Fruit fly (Drosophila melanogaster) whole organism, embryonic: Measurements from ENCODE around the gene Mo25.

ENCODE experiments used
- Bdp1 ChIP-seq: fragments of 200-800 bp; sonication (Bioruptor generic); optimal IDR thresholded peaks from 3 replicates; lab custom pipeline; 2016; ENCODE audit warnings: missing biosample characterization, missing genetic modification characterization
- Blimp-1 ChIP-seq: fragments of 200-800 bp; sonication (Bioruptor generic); optimal IDR thresholded peaks from 3 replicates; lab custom pipeline; 2018; ENCODE audit warnings: missing biosample characterization, missing genetic modification characterization, mild to moderate bottlenecking, moderate library complexity, missing genetic modification reagents
- C15 ChIP-seq: fragments of 200-800 bp; sonication (Bioruptor generic); IDR thresholded peaks from 3 replicates; pipeline ENCODE4 v1.3.6; 2022; ENCODE audit warnings: missing biosample characterization, missing genetic modification characterization
- CG1024 ChIP-seq: fragments of 200-800 bp; sonication (Bioruptor generic); IDR thresholded peaks from 2 replicates; pipeline ENCODE4 v1.3.6; 2022; ENCODE audit warnings: missing biosample characterization, missing genetic modification characterization
- CG10274 ChIP-seq: fragments of 200-800 bp; sonication (Bioruptor generic); optimal IDR thresholded peaks from 3 replicates; lab custom pipeline; 2017; ENCODE audit warnings: missing biosample characterization, mild to moderate bottlenecking, missing genetic modification characterization
- CG10366 ChIP-seq: fragments of 200-800 bp; sonication (Bioruptor generic); IDR thresholded peaks from 2 replicates; pipeline ENCODE4 v1.3.6; 2022; ENCODE audit warnings: missing biosample characterization, missing genetic modification characterization
- CG14014 ChIP-seq: fragments of 200-800 bp; sonication (Bioruptor generic); IDR thresholded peaks from 2 replicates; pipeline ENCODE4 v1.3.6; 2022; ENCODE audit warnings: missing biosample characterization, missing genetic modification characterization
- CG14860 ChIP-seq: fragments of 200-800 bp; sonication (Bioruptor generic); IDR thresholded peaks from 3 replicates; pipeline ENCODE4 v1.3.6; 2022; ENCODE audit warnings: missing biosample characterization, missing genetic modification characterization; ENCODE audit not compliant: partially characterized antibody
- CG1602 ChIP-seq: fragments of 200-800 bp; sonication (Bioruptor generic); optimal IDR thresholded peaks from 3 replicates; lab custom pipeline; 2016; ENCODE audit warnings: missing biosample characterization, missing genetic modification characterization
- CG17361 ChIP-seq: fragments of 200-800 bp; sonication (Bioruptor generic); IDR thresholded peaks from 3 replicates; pipeline ENCODE4 v1.3.6; 2022; ENCODE audit warnings: missing biosample characterization, missing genetic modification characterization
- CG17802 ChIP-seq: fragments of 200-800 bp; sonication (Bioruptor generic); optimal IDR thresholded peaks from 2 replicates; lab custom pipeline; 2018; ENCODE audit warnings: missing biosample characterization, mild to moderate bottlenecking, missing genetic modification characterization, moderate library complexity
- CG3065 ChIP-seq: fragments of 200-800 bp; sonication (Bioruptor generic); optimal IDR thresholded peaks from 2 replicates; lab custom pipeline; 2016; ENCODE audit warnings: missing biosample characterization, missing genetic modification characterization
- CG34376 ChIP-seq: fragments of 200-800 bp; sonication (Bioruptor generic); optimal IDR thresholded peaks from 2 replicates; lab custom pipeline; 2018; ENCODE audit warnings: missing biosample characterization, mild to moderate bottlenecking, missing genetic modification characterization
- CG4707 ChIP-seq: fragments of 200-800 bp; sonication (Bioruptor generic); optimal IDR thresholded peaks from 2 replicates; lab custom pipeline; 2018; ENCODE audit warnings: missing biosample characterization, mild to moderate bottlenecking, missing genetic modification characterization, moderate library complexity
- CG4854 ChIP-seq: fragments of 200-800 bp; sonication (Bioruptor generic); optimal IDR thresholded peaks from 2 replicates; lab custom pipeline; 2016; ENCODE audit warnings: missing biosample characterization, missing genetic modification characterization, inconsistent platforms
- CG6765 ChIP-seq: fragments of 200-800 bp; sonication (Bioruptor generic); optimal IDR thresholded peaks from 3 replicates; lab custom pipeline; 2017; ENCODE audit warnings: missing biosample characterization, mild to moderate bottlenecking, missing genetic modification characterization
- CG6854 ChIP-seq: fragments of 200-800 bp; sonication (Bioruptor generic); optimal IDR thresholded peaks from 3 replicates; lab custom pipeline; 2017; ENCODE audit warnings: missing biosample characterization, mild to moderate bottlenecking, missing genetic modification characterization
- Camta ChIP-seq: fragments of 200-800 bp; sonication (Bioruptor generic); optimal IDR thresholded peaks from 2 replicates; lab custom pipeline; 2016; ENCODE audit warnings: missing biosample characterization, missing genetic modification characterization
- CkIIα-i1 ChIP-seq: fragments of 200-800 bp; sonication (Bioruptor generic); IDR thresholded peaks from 2 replicates; pipeline ENCODE4 v1.3.6; 2022; ENCODE audit warnings: missing biosample characterization, missing genetic modification characterization
- Dip2 ChIP-seq: fragments of 200-800 bp; sonication (Bioruptor generic); IDR thresholded peaks from 2 replicates; pipeline ENCODE4 v1.3.6; 2022; ENCODE audit warnings: missing biosample characterization, missing genetic modification characterization
- E2f2 ChIP-seq: fragments of 200-800 bp; sonication (Bioruptor generic); IDR thresholded peaks from 2 replicates; pipeline ENCODE4 v1.3.6; 2022; ENCODE audit warnings: missing biosample characterization, missing genetic modification characterization
- Eip74EF ChIP-seq, 2 experiments: fragments of 200-800 bp in 1 of 2; fragments of >200 bp in 1 of 2; sonication (Bioruptor generic) in 1 of 2; optimal IDR thresholded peaks; 2 replicates each; lab custom pipeline; 2017 to 2019; ENCODE audit warnings: missing biosample characterization in 2 of 2, missing genetic modification characterization in 2 of 2, mild to moderate bottlenecking in 1 of 2, moderate library complexity in 1 of 2
- Fer2 ChIP-seq: fragments of 200-800 bp; sonication (Bioruptor generic); optimal IDR thresholded peaks from 2 replicates; lab custom pipeline; 2018; ENCODE audit warnings: missing biosample characterization, mild to moderate bottlenecking, missing genetic modification characterization, moderate library complexity
- Fer3 ChIP-seq: fragments of 200-800 bp; sonication (Bioruptor generic); optimal IDR thresholded peaks from 2 replicates; lab custom pipeline; 2018; ENCODE audit warnings: missing biosample characterization, mild to moderate bottlenecking, missing genetic modification characterization, moderate library complexity
- Lhr ChIP-seq: fragments of 200-800 bp; sonication (Bioruptor generic); optimal IDR thresholded peaks from 3 replicates; lab custom pipeline; 2017; ENCODE audit warnings: mild to moderate bottlenecking, missing biosample characterization, missing genetic modification reagents, missing genetic modification characterization
- MESR4 ChIP-seq: fragments of 200-800 bp; sonication (Bioruptor generic); optimal IDR thresholded peaks from 2 replicates; lab custom pipeline; 2018; ENCODE audit warnings: missing biosample characterization, mild to moderate bottlenecking, missing genetic modification characterization, moderate library complexity
- Mes4 ChIP-seq: fragments of 200-800 bp; sonication (Bioruptor generic); optimal IDR thresholded peaks from 2 replicates; lab custom pipeline; 2016; ENCODE audit warnings: missing biosample characterization, missing genetic modification characterization
- NC2α ChIP-seq: fragments of 200-800 bp; sonication (Bioruptor generic); optimal IDR thresholded peaks from 2 replicates; lab custom pipeline; 2016; ENCODE audit warnings: missing biosample characterization, missing genetic modification characterization
- NFAT ChIP-seq: fragments of 200-800 bp; sonication (Bioruptor generic); IDR thresholded peaks from 2 replicates; pipeline ENCODE4 v1.3.6; 2022; ENCODE audit warnings: missing biosample characterization, missing genetic modification characterization
- Nf-YA ChIP-seq: fragments of 200-800 bp; sonication (Bioruptor generic); IDR thresholded peaks from 2 replicates; pipeline ENCODE4 v1.3.6; 2022; ENCODE audit warnings: missing biosample characterization, missing genetic modification characterization
- Side ChIP-seq: fragments of 200-800 bp; sonication (Bioruptor generic); optimal IDR thresholded peaks from 2 replicates; lab custom pipeline; 2016; ENCODE audit warnings: missing biosample characterization, missing genetic modification characterization
- Sox100B ChIP-seq: fragments of 200-800 bp; sonication (Bioruptor generic); optimal IDR thresholded peaks from 3 replicates; lab custom pipeline; 2018; ENCODE audit warnings: missing biosample characterization, mild to moderate bottlenecking, missing genetic modification characterization
- Sox102F ChIP-seq: fragments of 200-800 bp; sonication (Bioruptor generic); optimal IDR thresholded peaks from 2 replicates; lab custom pipeline; 2018; ENCODE audit warnings: missing biosample characterization, mild to moderate bottlenecking, missing genetic modification characterization, moderate library complexity
- Sry-β ChIP-seq: fragments of 200-800 bp; sonication (Bioruptor generic); optimal IDR thresholded peaks from 2 replicates; lab custom pipeline; 2018; ENCODE audit warnings: missing biosample characterization, mild to moderate bottlenecking, missing genetic modification characterization, moderate library complexity
- TFAM ChIP-seq: fragments of 200-800 bp; sonication (Bioruptor generic); optimal IDR thresholded peaks from 2 replicates; lab custom pipeline; 2017; ENCODE audit warnings: missing biosample characterization, missing genetic modification characterization, inconsistent platforms
- Trl ChIP-seq, 3 experiments: fragments of >200 bp in 2 of 3; fragments of 200-800 bp in 1 of 3; sonication (Bioruptor generic) in 1 of 3; optimal IDR thresholded peaks; 2 replicates in 1 of 3; 3 replicates in 2 of 3; lab custom pipeline; 2016 to 2017; ENCODE audit warnings: missing biosample characterization in 1 of 3, missing genetic modification characterization in 1 of 3
- al ChIP-seq: fragments of 200-800 bp; sonication (Bioruptor generic); IDR thresholded peaks from 2 replicates; pipeline ENCODE4 v1.3.6; 2022; ENCODE audit warnings: missing biosample characterization, missing genetic modification characterization
- aop ChIP-seq: fragments of 200-800 bp; sonication (Bioruptor generic); IDR thresholded peaks from 2 replicates; pipeline ENCODE4 v1.3.6; 2022; ENCODE audit warnings: missing biosample characterization, missing genetic modification characterization
- bigmax ChIP-seq: fragments of 200-800 bp; sonication (Bioruptor generic); optimal IDR thresholded peaks from 2 replicates; lab custom pipeline; 2018; ENCODE audit warnings: missing biosample characterization, mild to moderate bottlenecking, missing genetic modification characterization
- cas ChIP-seq: fragments of 200-800 bp; sonication (Bioruptor generic); IDR thresholded peaks from 2 replicates; pipeline ENCODE4 v1.3.6; 2022; ENCODE audit warnings: missing biosample characterization, missing genetic modification characterization
- fd3F ChIP-seq: fragments of 200-800 bp; sonication (Bioruptor generic); optimal IDR thresholded peaks from 2 replicates; lab custom pipeline; 2018; ENCODE audit warnings: missing biosample characterization, mild to moderate bottlenecking, missing genetic modification characterization, moderate library complexity
- ken ChIP-seq: fragments of 200-800 bp; sonication (Bioruptor generic); IDR thresholded peaks from 3 replicates; pipeline ENCODE4 v1.3.6; 2022; ENCODE audit warnings: missing biosample characterization, missing genetic modification characterization
- kni ChIP-seq: fragments of 200-800 bp; sonication (Bioruptor generic); optimal IDR thresholded peaks from 3 replicates; lab custom pipeline; 2017; ENCODE audit warnings: mild to moderate bottlenecking, missing biosample characterization, missing genetic modification reagents, missing genetic modification characterization
- maf-S ChIP-seq: fragments of 200-800 bp; sonication (Bioruptor generic); optimal IDR thresholded peaks from 2 replicates; lab custom pipeline; 2016; ENCODE audit warnings: missing biosample characterization, missing genetic modification characterization
- mld ChIP-seq: fragments of 200-800 bp; sonication (Bioruptor generic); IDR thresholded peaks from 3 replicates; pipeline ENCODE4 v1.3.6; 2022; ENCODE audit warnings: missing biosample characterization, missing genetic modification characterization; ENCODE audit not compliant: partially characterized antibody
- nerfin-1 ChIP-seq: fragments of 200-800 bp; sonication (Bioruptor generic); optimal IDR thresholded peaks from 3 replicates; lab custom pipeline; 2019; ENCODE audit warnings: missing biosample characterization, mild to moderate bottlenecking, missing genetic modification characterization, moderate library complexity
- pho ChIP-seq: fragments of 200-800 bp; sonication (Bioruptor generic); optimal IDR thresholded peaks from 2 replicates; lab custom pipeline; 2016; ENCODE audit warnings: missing biosample characterization, missing genetic modification characterization
- pum ChIP-seq: fragments of 200-800 bp; sonication (Bioruptor generic); optimal IDR thresholded peaks from 2 replicates; lab custom pipeline; 2016; ENCODE audit warnings: missing biosample characterization, missing genetic modification characterization
- schlank ChIP-seq: fragments of 200-800 bp; sonication (Bioruptor generic); optimal IDR thresholded peaks from 2 replicates; lab custom pipeline; 2018; ENCODE audit warnings: missing biosample characterization, mild to moderate bottlenecking, missing genetic modification characterization
- trem ChIP-seq: fragments of 200-800 bp; optimal IDR thresholded peaks from 3 replicates; lab custom pipeline; 2019; ENCODE audit warnings: missing biosample characterization, mild to moderate bottlenecking, missing genetic modification characterization, moderate library complexity
- wdn ChIP-seq: fragments of 200-800 bp; sonication (Bioruptor generic); IDR thresholded peaks from 2 replicates; pipeline ENCODE4 v1.3.6; 2022; ENCODE audit warnings: missing biosample characterization, missing genetic modification characterization

Mo25 gene

dm6 chr3L:16567495-16567894 lies 47.8 kb downstream of the Mo25 start (continued):
- TF ChIP-seq CG17802 (no peak), Fer3 (peak; percentile 45), CG4854 (GFP tag; lab: Kevin White, UChicago) (no peak), Camta (no peak), al (GFP tag; lab: Robert Waterston, UW) (no peak), Sry-β (GFP tag; lab: Kevin White, UChicago) (no peak), NFAT (no peak), CG1602 (GFP tag; lab: Kevin White, UChicago) (peak; percentile 41), ken (0 out of 3 replicates have a peak, but pooled peaks have one; percentile 58), Eip74EF (GFP tag; optimal IDR thresholded peaks at IDR 0.05; lab: Kevin White, UChicago) (peak in 1 of 2 experiments; percentile 70), CG10274 (no peak), CG3065 (GFP tag; lab: Kevin White, UChicago) (peak; percentile 38), Trl (optimal IDR thresholded peaks at IDR 0.05; lab: Kevin White, UChicago) (no peak), Trl (GFP tag; optimal IDR thresholded peaks at IDR 0.05; lab: Kevin White, UChicago) (no peak), CG6854 (GFP tag; lab: Kevin White, UChicago) (no peak), Side (GFP tag; lab: Kevin White, UChicago) (no peak), CG34376 (GFP tag; lab: Kevin White, UChicago) (no peak), Sox100B (GFP tag; lab: Kevin White, UChicago) (peak; percentile 68), MESR4 (GFP tag; lab: Kevin White, UChicago) (no peak), bigmax (no peak), Dip2 (GFP tag; lab: Robert Waterston, UW) (no peak), nerfin-1 (tag; lab: Kevin White, UChicago) (peak; percentile 71), trem (tag; lab: Kevin White, UChicago) (peak; percentile 61), Sox102F (GFP tag; lab: Kevin White, UChicago) (peak; percentile 84), fd3F (no peak), CG17361 (peak; percentile 73), Blimp-1 (GFP tag; lab: Kevin White, UChicago) (peak; percentile 77), CG10366 (peak; percentile 33; the same call in 1 of the 2 replicates), Fer2 (tag; lab: Kevin White, UChicago) (peak; percentile 12), CG14014 (0 out of 2 replicates have a peak, but pooled peaks have one; percentile 39), maf-S (GFP tag; lab: Kevin White, UChicago) (no peak), Nf-YA (GFP tag; lab: Robert Waterston, UW) (no peak), TFAM (GFP tag; lab: Kevin White, UChicago) (no peak), pho (GFP tag; lab: Kevin White, UChicago) (no peak), Mes4 (no peak), C15 (GFP tag; lab: Robert Waterston, UW) (no peak), CG6765 (no peak), schlank (tag; lab: Kevin White, UChicago) (no peak), CkIIα-i1 (GFP tag; lab: Robert Waterston, UW) (no peak), CG4707 (GFP tag; lab: Kevin White, UChicago) (peak; percentile 34), CG14860 (no peak), kni (GFP tag; lab: Kevin White, UChicago) (no peak), mld (GFP tag; lab: Robert Waterston, UW) (no peak), CG1024 (GFP tag; lab: Robert Waterston, UW) (peak; percentile 32; the same call in 1 of the 2 replicates), cas (GFP tag; lab: Robert Waterston, UW) (no peak), aop (GFP tag; lab: Robert Waterston, UW) (no peak), Bdp1 (GFP tag; lab: Kevin White, UChicago) (no peak), pum (GFP tag; lab: Kevin White, UChicago) (no peak), NC2α (GFP tag; lab: Kevin White, UChicago) (no peak), E2f2 (GFP tag; lab: Robert Waterston, UW) (peak; percentile 35), Lhr (GFP tag; lab: Kevin White, UChicago) (peak; percentile 23), wdn (GFP tag; lab: Robert Waterston, UW) (no peak)
